Worm (Caenorhabditis elegans) whole organism, L3 larva: Measurements from ENCODE around the gene T23B5.4.

ENCODE experiments used
- R02D3.7 ChIP-seq: fragments of 150-350 bp; optimal IDR thresholded peaks from 2 replicates; lab custom pipeline; 2014; ENCODE audit warnings: missing biosample characterization, missing genetic modification characterization
- elt-1 ChIP-seq: fragments of 150-350 bp; optimal IDR thresholded peaks from 2 replicates; lab custom pipeline; 2014; ENCODE audit warnings: missing biosample characterization, missing genetic modification characterization
- fkh-10 ChIP-seq: sonication (generic microtip); optimal IDR thresholded peaks from 2 replicates; lab custom pipeline; 2017; ENCODE audit warnings: missing biosample characterization, missing genetic modification reagents, missing genetic modification characterization
- mdl-1 ChIP-seq: fragments of 150-350 bp; optimal IDR thresholded peaks from 2 replicates; lab custom pipeline; 2014; ENCODE audit warnings: missing biosample characterization, missing genetic modification characterization
- snpc-4 ChIP-seq: fragments of 150-350 bp; optimal IDR thresholded peaks from 2 replicates; lab custom pipeline; 2014; ENCODE audit warnings: missing biosample characterization, missing genetic modification characterization
- tbx-2 ChIP-seq: sonication (generic microtip); optimal IDR thresholded peaks from 2 replicates; lab custom pipeline; 2016; ENCODE audit warnings: mild to moderate bottlenecking, missing genetic modification characterization, missing compliant biosample characterization

DNA sequence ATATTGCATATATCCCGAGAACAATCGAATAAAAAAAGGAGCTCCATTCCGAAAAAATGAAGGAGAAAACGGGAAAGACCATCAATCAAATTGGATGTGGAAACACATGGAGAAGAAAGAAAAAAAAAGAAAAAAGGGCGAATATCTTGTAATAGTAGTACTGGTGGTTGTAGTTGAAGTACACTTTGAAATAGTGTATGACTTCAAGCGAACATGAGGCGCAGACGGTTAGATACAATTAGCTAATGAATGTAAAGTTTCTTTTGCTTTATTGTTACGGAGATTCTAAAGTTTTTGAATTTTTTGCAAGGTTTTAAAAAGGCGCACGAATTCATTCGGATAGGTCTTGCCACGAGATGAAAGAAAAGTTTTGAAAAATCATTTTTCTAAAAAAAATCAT, 42.4 kb upstream of the T23B5.4 start:
- no peak for TF ChIP-seq tbx-2 (tag; lab: Kevin White, UChicago)
- TF ChIP-seq R02D3.7: no peak
- TF ChIP-seq snpc-4: no peak
- TF ChIP-seq fkh-10: no peak
- no peak for TF ChIP-seq mdl-1 (tag; lab: Kevin White, UChicago)
- TF ChIP-seq elt-1 (tag; lab: Kevin White, UChicago): no peak
